Worm (Caenorhabditis elegans) whole organism, L2 larva: ENCODE data around the gene F02E8.4.

Source experiments
- elt-3 ChIP-seq: sonication (generic microtip); optimal IDR thresholded peaks from 2 replicates; lab custom pipeline; 2017; ENCODE audit warnings: missing biosample characterization, missing genetic modification characterization
- lin-11 ChIP-seq: fragments of 150-350 bp; sonication (generic microtip); optimal IDR thresholded peaks from 2 replicates; lab custom pipeline; 2014; ENCODE audit warnings: missing biosample characterization, missing genetic modification characterization, inconsistent platforms, mixed read lengths
- unc-55 ChIP-seq: fragments of 150-350 bp; sonication (generic microtip); optimal IDR thresholded peaks from 3 replicates; lab custom pipeline; 2014; ENCODE audit warnings: missing biosample characterization, missing genetic modification reagents, missing genetic modification characterization
- zag-1 ChIP-seq: fragments of 150-350 bp; optimal IDR thresholded peaks from 2 replicates; lab custom pipeline; 2014; ENCODE audit warnings: missing biosample characterization, missing genetic modification characterization

DNA sequence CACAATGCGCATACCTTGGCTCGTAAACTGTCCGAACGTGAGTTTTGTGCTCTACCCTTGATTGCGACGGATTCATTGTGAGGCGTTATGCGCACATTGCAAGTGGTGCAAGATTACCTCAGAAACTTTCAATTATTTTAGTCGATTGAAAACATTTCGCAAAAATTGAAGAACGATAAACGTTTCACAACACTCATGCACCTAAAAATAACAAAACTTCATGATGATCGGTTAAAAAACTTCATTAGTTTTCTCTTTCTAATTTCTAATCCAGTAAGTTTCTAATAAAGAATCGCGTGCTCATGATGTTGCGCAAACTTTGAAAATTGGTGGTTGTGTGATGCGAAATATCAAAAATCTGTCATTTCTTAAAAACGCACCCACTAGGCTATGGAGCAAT is 35.2 kb upstream of the F02E8.4 start, which contains the start of gene dop-1:
- TF ChIP-seq zag-1 (tag; lab: Kevin White, UChicago) (no peak), lin-11 (tag; lab: Kevin White, UChicago) (no peak), elt-3 (tag; lab: Kevin White, UChicago) (no peak), unc-55 (GFP tag; lab: Kevin White, UChicago) (no peak)
